Worm (Caenorhabditis elegans): Measurements from ENCODE around the gene xbp-1.

Gene xbp-1

DNA sequence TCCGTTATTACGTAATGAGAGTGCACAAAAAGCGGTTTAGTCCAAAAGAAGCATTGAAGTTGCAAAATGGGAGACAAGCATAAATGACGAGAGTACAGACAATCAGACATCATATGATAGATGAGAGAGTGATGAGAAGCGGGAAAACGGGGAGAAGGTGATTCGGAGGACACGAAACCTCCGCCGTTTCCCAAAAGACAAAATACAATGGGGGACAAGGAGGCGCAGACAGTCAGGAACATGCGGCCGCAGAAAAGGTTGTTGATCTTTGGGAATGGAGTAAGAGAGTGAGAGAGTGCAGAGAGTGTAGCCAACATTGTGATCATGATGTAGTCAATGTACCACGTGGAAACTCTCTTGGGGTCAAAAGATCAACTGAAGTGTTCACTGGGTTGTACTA lies 44.1 kb downstream of the xbp-1 start (continued):
- TF ChIP-seq mdt-29 (GFP tag; IDR thresholded peaks at IDR 0.05), result peak; percentile 67
- peak; percentile 81 for TF ChIP-seq hmg-1.1 (GFP tag; IDR thresholded peaks at IDR 0.05)
- peak; percentile 93 for TF ChIP-seq nhr-25 (tag; optimal IDR thresholded peaks at IDR 0.05; ENCODE audit: borderline replicate concordance, insufficient read depth)
- peak; percentile 70; the same call in 1 of the 2 replicates for TF ChIP-seq nhr-41 (GFP tag; IDR thresholded peaks at IDR 0.05)
- peak; percentile 87 for TF ChIP-seq gei-8 (GFP tag; optimal IDR thresholded peaks at IDR 0.05)
- peak; percentile 76 for TF ChIP-seq mes-2 (tag; optimal IDR thresholded peaks at IDR 0.05; ENCODE audit: poor library complexity, severe bottlenecking)
- no peak for TF ChIP-seq attf-4 (tag; optimal IDR thresholded peaks at IDR 0.05)
- peak; percentile 99 for TF ChIP-seq hlh-11 (tag; optimal IDR thresholded peaks at IDR 0.05)
- TF ChIP-seq dpl-1 (GFP tag; optimal IDR thresholded peaks at IDR 0.05), result peak; percentile 64
- peak; percentile 100 for TF ChIP-seq nhr-28 (tag; optimal IDR thresholded peaks at IDR 0.05)
- peak; percentile 96 for TF ChIP-seq mep-1 (tag; optimal IDR thresholded peaks at IDR 0.05)
- peak; percentile 84 to 89 for TF ChIP-seq lsy-2 (tag; optimal IDR thresholded peaks at IDR 0.05)
- peak; percentile 98 for TF ChIP-seq hlh-30 (tag; optimal IDR thresholded peaks at IDR 0.05; ENCODE audit: insufficient read depth)
- peak; percentile 85 for TF ChIP-seq nhr-6 (tag; optimal IDR thresholded peaks at IDR 0.05)
- no peak for TF ChIP-seq ceh-82 (tag; optimal IDR thresholded peaks at IDR 0.05)
- peak; percentile 98 for TF ChIP-seq nhr-48 (tag; optimal IDR thresholded peaks at IDR 0.05)
- peak; percentile 81 for TF ChIP-seq nhr-77 (tag; optimal IDR thresholded peaks at IDR 0.05)
- peak; percentile 98 for TF ChIP-seq dmd-6 (GFP tag; IDR thresholded peaks at IDR 0.05)
- TF ChIP-seq ceh-20 (GFP tag; IDR thresholded peaks at IDR 0.05), result peak; percentile 88
- TF ChIP-seq aha-1 (tag), result peak; percentile 99
- peak; percentile 70; the same call in 1 of the 2 replicates for TF ChIP-seq madf-9 (GFP tag; conservative IDR thresholded peaks at IDR 0.05)
- peak; percentile 67 to 74 for TF ChIP-seq daf-16 (GFP tag; optimal IDR thresholded peaks at IDR 0.05)
- peak; percentile 93 for TF ChIP-seq daf-16 (tag; optimal IDR thresholded peaks at IDR 0.05)
- TF ChIP-seq tra-1 (GFP tag; IDR thresholded peaks at IDR 0.05), result peak; percentile 91
- peak; percentile 99 for TF ChIP-seq mxl-3 (GFP tag; optimal IDR thresholded peaks at IDR 0.05)
- TF ChIP-seq saeg-2 (GFP tag; IDR thresholded peaks at IDR 0.05), result peak; percentile 87
- peak; percentile 86 for TF ChIP-seq cey-2 (tag; optimal IDR thresholded peaks at IDR 0.05; ENCODE audit: borderline replicate concordance, insufficient read depth)
- TF ChIP-seq nhr-102 (tag; optimal IDR thresholded peaks at IDR 0.05), result peak; percentile 87
- 0 out of 2 replicates have a peak, but pooled peaks have one; percentile 31 for TF ChIP-seq lin-29 (GFP tag; IDR thresholded peaks at IDR 0.05)
- TF ChIP-seq pha-4 (GFP tag; IDR thresholded peaks at IDR 0.05), result peak; percentile 86
- peak; percentile 87 for TF ChIP-seq pha-4 (tag; optimal IDR thresholded peaks at IDR 0.05)
- peak; percentile 80 for TF ChIP-seq nhr-10 (tag; optimal IDR thresholded peaks at IDR 0.05)
- TF ChIP-seq hif-1 (tag; optimal IDR thresholded peaks at IDR 0.05), result peak; percentile 48 to 90
- no peak; the same call in 1 of the 2 replicates for TF ChIP-seq lim-7 (GFP tag; IDR thresholded peaks at IDR 0.05)
- no peak for TF ChIP-seq lin-15B (tag; optimal IDR thresholded peaks at IDR 0.05)
- peak; percentile 89 for TF ChIP-seq ctbp-1 (GFP tag; IDR thresholded peaks at IDR 0.05)
- TF ChIP-seq egl-43 (GFP tag; IDR thresholded peaks at IDR 0.05), result peak; percentile 89; the same call in 1 of the 2 replicates
- no peak for TF ChIP-seq ces-1 (GFP tag; optimal IDR thresholded peaks at IDR 0.05)
- TF ChIP-seq daf-12 (tag; optimal IDR thresholded peaks at IDR 0.05), result no peak
- peak; percentile 83 for TF ChIP-seq arid-1 (GFP tag; conservative IDR thresholded peaks at IDR 0.05)
- peak; percentile 42 for TF ChIP-seq egl-27 (tag; optimal IDR thresholded peaks at IDR 0.05)
- TF ChIP-seq zfp-3 (GFP tag; conservative IDR thresholded peaks at IDR 0.05), result peak; percentile 83
- no peak for TF ChIP-seq unc-39 (tag; optimal IDR thresholded peaks at IDR 0.05)
- no peak for TF ChIP-seq tag-97 (GFP tag; IDR thresholded peaks at IDR 0.05)
- TF ChIP-seq ztf-7 (tag; optimal IDR thresholded peaks at IDR 0.05), result peak; percentile 74
- TF ChIP-seq zfp-2 (tag; optimal IDR thresholded peaks at IDR 0.05), result no peak
- TF ChIP-seq madf-5 (GFP tag; IDR thresholded peaks at IDR 0.05), result no peak
- TF ChIP-seq sdz-12 (GFP tag; optimal IDR thresholded peaks at IDR 0.05), result no peak
- peak; percentile 100 for TF ChIP-seq nhr-11 (tag; optimal IDR thresholded peaks at IDR 0.05)
- TF ChIP-seq F37D6.2 (tag; optimal IDR thresholded peaks at IDR 0.05), result peak; percentile 68
- TF ChIP-seq ceh-62 (tag; optimal IDR thresholded peaks at IDR 0.05), result no peak
